6 worm cellular contexts compared by ENCODE assay signal in genomic region chrII:13903482-13903881, ce11.
TF ChIP-seq lines count a peak whose summit lies in the region.

No protein-coding gene starts in this region.

TF ChIP-seq in whole organism, L1 larva, 84 proteins besides CTCF, POLR2A, EP300 and RAD21 (continues in another document):
- no peak for TF ChIP-seq nhr-77 (tag; optimal IDR thresholded peaks at IDR 0.05; lab: Kevin White, UChicago)
- no peak for TF ChIP-seq ets-5 (GFP tag; IDR thresholded peaks at IDR 0.05; lab: Robert Waterston, UW)
- no peak for TF ChIP-seq fkh-10 (GFP tag; optimal IDR thresholded peaks at IDR 0.05; lab: Kevin White, UChicago)
- TF ChIP-seq mef-2 (tag; optimal IDR thresholded peaks at IDR 0.05; lab: Kevin White, UChicago): no peak
- no peak for TF ChIP-seq hlh-4 (tag; optimal IDR thresholded peaks at IDR 0.05; lab: Kevin White, UChicago)
- TF ChIP-seq dpl-1 (GFP tag; optimal IDR thresholded peaks at IDR 0.05; lab: Kevin White, UChicago): peak in 1 of 3 experiments; percentile 21
- no peak for TF ChIP-seq Y116A8C.19 (tag; optimal IDR thresholded peaks at IDR 0.05; lab: Kevin White, UChicago; ENCODE audit: borderline replicate concordance)
- no peak for TF ChIP-seq mab-9 (GFP tag; IDR thresholded peaks at IDR 0.05; lab: Robert Waterston, UW)
- TF ChIP-seq snu-23 (GFP tag; optimal IDR thresholded peaks at IDR 0.05; lab: Kevin White, UChicago): peak; percentile 50
- no peak for TF ChIP-seq blmp-1 (tag; optimal IDR thresholded peaks at IDR 0.05; lab: Kevin White, UChicago)
- TF ChIP-seq nhr-71 (tag; optimal IDR thresholded peaks at IDR 0.05; lab: Kevin White, UChicago): peak; percentile 57
- no peak for TF ChIP-seq nhr-85 (tag; lab: Kevin White, UChicago)
- no peak for TF ChIP-seq ces-1 (GFP tag; optimal IDR thresholded peaks at IDR 0.05; lab: Kevin White, UChicago)
- TF ChIP-seq rnt-1 (tag; optimal IDR thresholded peaks at IDR 0.05; lab: Kevin White, UChicago): peak; percentile 69
- TF ChIP-seq efl-3 (GFP tag; optimal IDR thresholded peaks at IDR 0.05; lab: Kevin White, UChicago): no peak
- TF ChIP-seq lin-14 (GFP tag; optimal IDR thresholded peaks at IDR 0.05; lab: Kevin White, UChicago): peak; percentile 73

TF ChIP-seq in whole organism, L2 larva, 48 proteins besides CTCF, POLR2A, EP300 and RAD21 (continues in another document):
- TF ChIP-seq ceh-16 (tag; optimal IDR thresholded peaks at IDR 0.05; lab: Kevin White, UChicago) (no peak), nhr-237 (tag; optimal IDR thresholded peaks at IDR 0.05; lab: Kevin White, UChicago) (no peak), F13H6.1 (tag; optimal IDR thresholded peaks at IDR 0.05; lab: Kevin White, UChicago) (peak; percentile 36), nhr-129 (tag; optimal IDR thresholded peaks at IDR 0.05; lab: Kevin White, UChicago) (peak; percentile 23), sma-9 (GFP tag; optimal IDR thresholded peaks at IDR 0.05; lab: Kevin White, UChicago) (peak; percentile 38), sma-9 (tag; optimal IDR thresholded peaks at IDR 0.05; lab: Kevin White, UChicago) (no peak), aly-2 (tag; optimal IDR thresholded peaks at IDR 0.05; lab: Kevin White, UChicago) (no peak), ztf-11 (tag; optimal IDR thresholded peaks at IDR 0.05; lab: Kevin White, UChicago) (no peak), lin-13 (GFP tag; optimal IDR thresholded peaks at IDR 0.05; lab: Kevin White, UChicago) (no peak), sem-4 (tag; optimal IDR thresholded peaks at IDR 0.05; lab: Kevin White, UChicago) (no peak), peb-1 (tag; optimal IDR thresholded peaks at IDR 0.05; lab: Kevin White, UChicago) (no peak), lsy-2 (tag; optimal IDR thresholded peaks at IDR 0.05; lab: Kevin White, UChicago) (peak in 1 of 2 experiments; percentile 49), gmeb-1 (tag; optimal IDR thresholded peaks at IDR 0.05; lab: Kevin White, UChicago) (no peak), mdl-1 (tag; optimal IDR thresholded peaks at IDR 0.05; lab: Kevin White, UChicago) (peak in 1 of 2 experiments; percentile 47), nhr-10 (tag; optimal IDR thresholded peaks at IDR 0.05; lab: Kevin White, UChicago) (no peak), blmp-1 (tag; optimal IDR thresholded peaks at IDR 0.05; lab: Kevin White, UChicago; ENCODE audit: insufficient read depth) (no peak)

TF ChIP-seq in whole organism, L3 larva, 47 proteins besides CTCF, POLR2A, EP300 and RAD21:
- no peak for TF ChIP-seq nhr-28 (tag; optimal IDR thresholded peaks at IDR 0.05; lab: Kevin White, UChicago)
- TF ChIP-seq nfya-1 (tag; optimal IDR thresholded peaks at IDR 0.05; lab: Kevin White, UChicago; ENCODE audit: insufficient read depth): peak; percentile 48
- TF ChIP-seq lin-39 (tag; optimal IDR thresholded peaks at IDR 0.05; lab: Kevin White, UChicago): peak; percentile 67
- no peak for TF ChIP-seq eor-1 (tag; optimal IDR thresholded peaks at IDR 0.05; lab: Kevin White, UChicago)
- TF ChIP-seq pha-4 (tag; optimal IDR thresholded peaks at IDR 0.05; lab: Kevin White, UChicago): no peak
- no peak for TF ChIP-seq snpc-4 (tag; optimal IDR thresholded peaks at IDR 0.05; lab: Kevin White, UChicago)
- TF ChIP-seq unc-62 (GFP tag; optimal IDR thresholded peaks at IDR 0.05; lab: Kevin White, UChicago): no peak

TF ChIP-seq in whole organism, L4 larva, 104 proteins besides CTCF, POLR2A, EP300 and RAD21:
- TF ChIP-seq mdl-1 (tag; optimal IDR thresholded peaks at IDR 0.05; lab: Kevin White, UChicago) (peak in 1 of 2 experiments; percentile 26), nhr-11 (tag; optimal IDR thresholded peaks at IDR 0.05; lab: Kevin White, UChicago) (peak; percentile 10), unc-62 (GFP tag; optimal IDR thresholded peaks at IDR 0.05 in 1 of 2; lab: Kevin White, UChicago) (peak in 1 of 2 experiments; percentile 93), unc-62 (tag; optimal IDR thresholded peaks at IDR 0.05; lab: Kevin White, UChicago) (no peak), hlh-30 (tag; optimal IDR thresholded peaks at IDR 0.05; lab: Kevin White, UChicago; ENCODE audit: insufficient read depth) (peak; percentile 8), nhr-10 (tag; optimal IDR thresholded peaks at IDR 0.05; lab: Kevin White, UChicago) (no peak), lir-3 (tag; optimal IDR thresholded peaks at IDR 0.05; lab: Kevin White, UChicago) (no peak), ceh-32 (tag; optimal IDR thresholded peaks at IDR 0.05; lab: Kevin White, UChicago; ENCODE audit: poor library complexity) (no peak), rbr-2 (tag; optimal IDR thresholded peaks at IDR 0.05; lab: Kevin White, UChicago) (no peak), lsy-2 (tag; optimal IDR thresholded peaks at IDR 0.05; lab: Kevin White, UChicago) (peak in 1 of 2 experiments; percentile 28), ZK546.5 (tag; optimal IDR thresholded peaks at IDR 0.05; lab: Kevin White, UChicago) (no peak)

TF ChIP-seq in whole organism, late embryonic, 69 proteins besides CTCF, POLR2A, EP300 and RAD21:
- TF ChIP-seq pax-1 (tag; optimal IDR thresholded peaks at IDR 0.05; lab: Kevin White, UChicago) (no peak), lin-11 (tag; optimal IDR thresholded peaks at IDR 0.05; lab: Kevin White, UChicago) (no peak), fax-1 (tag; optimal IDR thresholded peaks at IDR 0.05; lab: Kevin White, UChicago) (no peak), nfya-1 (tag; optimal IDR thresholded peaks at IDR 0.05; lab: Kevin White, UChicago) (no peak), ceh-34 (tag; optimal IDR thresholded peaks at IDR 0.05; lab: Kevin White, UChicago) (peak; percentile 25), ceh-30 (tag; optimal IDR thresholded peaks at IDR 0.05; lab: Kevin White, UChicago) (no peak), ttx-3 (tag; optimal IDR thresholded peaks at IDR 0.05; lab: Kevin White, UChicago) (no peak)
TF ChIP-seq in whole organism, late embryonic: peak in this region for 1.

TF ChIP-seq in whole organism, mixed stage, embryonic, 35 proteins besides CTCF, POLR2A, EP300 and RAD21:
- TF ChIP-seq bed-3 (GFP tag; optimal IDR thresholded peaks at IDR 0.05; lab: Kevin White, UChicago) (no peak), unc-39 (tag; optimal IDR thresholded peaks at IDR 0.05; lab: Kevin White, UChicago) (no peak), zip-8 (tag; optimal IDR thresholded peaks at IDR 0.05; lab: Kevin White, UChicago) (peak; percentile 13), unc-120 (tag; optimal IDR thresholded peaks at IDR 0.05; lab: Kevin White, UChicago; ENCODE audit: poor library complexity, severe bottlenecking) (peak; percentile 14)

Comparison
In these comparisons a context has a peak if more than half of its experiments do, and no peak if none do; other contexts are left out.
1. Of the 29 proteins assayed by ChIP-seq in both whole organism, L4 larva and whole organism, L1 larva: peak only in whole organism, L4 larva: nhr-11; only in whole organism, L1 larva: unc-130; in both: none; in neither: 23; mixed calls (peak in some experiments, not most) for 4.